Worm (Caenorhabditis elegans): Measurements from ENCODE around the gene T16G1.6.

Gene T16G1.6

DNA sequence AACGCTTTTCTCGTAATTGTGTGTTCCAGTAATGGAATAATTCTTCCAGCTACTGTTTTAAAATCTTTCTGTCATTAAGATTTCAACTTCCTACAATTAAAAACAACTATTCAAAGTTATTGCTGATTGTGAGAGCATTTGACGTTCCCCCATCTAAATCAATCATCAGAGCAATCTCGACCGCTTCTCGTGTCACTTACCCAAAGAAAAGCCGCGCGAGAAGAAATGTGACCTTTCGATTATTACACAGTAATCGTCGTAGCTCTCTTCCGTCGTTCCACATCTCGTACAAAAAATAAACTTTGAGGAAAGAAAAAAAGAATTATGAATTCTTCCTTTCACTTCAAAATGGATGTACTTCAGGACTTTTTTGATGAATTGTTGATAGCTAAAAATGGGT, 29.5 kb downstream of the T16G1.6 start:
- no peak for TF ChIP-seq klf-2 (GFP tag; conservative IDR thresholded peaks at IDR 0.05)
- TF ChIP-seq med-1 (GFP tag; optimal IDR thresholded peaks at IDR 0.05; ENCODE audit: insufficient read depth): no peak
- no peak for TF ChIP-seq ztf-23 (GFP tag; IDR thresholded peaks at IDR 0.05)
- no peak for TF ChIP-seq ztf-29 (GFP tag; IDR thresholded peaks at IDR 0.05)
- TF ChIP-seq tab-1 (GFP tag; IDR thresholded peaks at IDR 0.05): no peak
- no peak for TF ChIP-seq T22C8.4 (GFP tag; IDR thresholded peaks at IDR 0.05)
- TF ChIP-seq ref-1 (GFP tag; conservative IDR thresholded peaks at IDR 0.05): no peak
- TF ChIP-seq cog-1 (tag; optimal IDR thresholded peaks at IDR 0.05): no peak
- no peak for TF ChIP-seq flt-1 (GFP tag; IDR thresholded peaks at IDR 0.05)

DNA sequence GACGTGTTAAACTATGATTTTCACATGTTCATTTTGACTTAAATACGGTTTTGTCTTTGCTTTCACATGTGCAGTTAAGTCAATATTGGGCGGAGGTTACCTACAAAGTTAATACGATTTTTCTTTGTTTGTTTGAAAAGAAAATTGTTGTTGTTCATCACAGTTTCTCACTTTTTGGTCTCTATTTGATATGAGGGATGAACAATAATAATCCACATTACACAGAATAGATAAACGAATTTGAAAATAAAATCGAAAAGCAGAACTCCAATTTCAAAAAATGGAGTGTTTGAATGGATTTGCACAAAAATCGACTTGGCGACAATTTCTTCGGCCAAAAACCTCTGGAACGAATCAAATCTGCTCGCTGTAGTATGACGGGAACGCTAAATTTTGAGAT, 30.2 kb downstream of the T16G1.6 start, which contains the start of gene ttr-29:
Gene ttr-29 (minus strand): TSS at position 101 of the 400 bp plus-strand sequence.
- TF ChIP-seq cog-1 (tag; optimal IDR thresholded peaks at IDR 0.05) (no peak), med-1 (GFP tag; optimal IDR thresholded peaks at IDR 0.05; ENCODE audit: insufficient read depth) (no peak)

ce11 chrV:12905074-12905473, 31.9 kb downstream of the T16G1.6 start, which contains the start of gene ttr-28:
Gene ttr-28, minus strand, starts transcription at chrV:12905174.
- TF ChIP-seq ztf-29 (GFP tag; IDR thresholded peaks at IDR 0.05) (no peak), cog-1 (tag; optimal IDR thresholded peaks at IDR 0.05) (no peak), tab-1 (GFP tag; IDR thresholded peaks at IDR 0.05) (no peak), med-1 (GFP tag; optimal IDR thresholded peaks at IDR 0.05; ENCODE audit: insufficient read depth) (no peak), klf-2 (GFP tag; conservative IDR thresholded peaks at IDR 0.05) (no peak), T22C8.4 (GFP tag; IDR thresholded peaks at IDR 0.05) (no peak), flt-1 (GFP tag; IDR thresholded peaks at IDR 0.05) (no peak), ref-1 (GFP tag; conservative IDR thresholded peaks at IDR 0.05) (no peak), ztf-23 (GFP tag; IDR thresholded peaks at IDR 0.05) (no peak)

DNA sequence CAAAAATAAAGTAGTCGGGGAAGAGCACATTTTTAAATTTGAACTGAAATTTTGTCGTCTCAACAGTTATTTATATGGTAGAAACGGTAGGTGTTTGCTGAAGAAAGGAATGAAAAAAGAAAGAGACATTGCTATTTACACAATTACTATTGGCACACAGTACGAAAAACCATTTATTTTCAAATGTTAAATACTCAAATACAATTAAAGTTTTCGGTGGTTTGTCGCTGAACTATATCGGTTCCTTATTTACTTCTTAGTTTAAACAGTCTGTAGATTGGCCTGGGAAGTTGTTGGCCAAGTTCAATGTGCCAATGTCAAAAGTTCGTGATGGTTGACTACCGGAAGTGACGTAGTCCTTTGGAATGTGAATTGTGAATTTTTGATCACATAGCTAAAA, 32.9 kb downstream of the T16G1.6 start, which contains the start of gene ttr-27:
Gene ttr-27 (minus strand): TSS at position 45 of the 400 bp plus-strand sequence.
- TF ChIP-seq cog-1 (tag; optimal IDR thresholded peaks at IDR 0.05): no peak
- TF ChIP-seq flt-1 (GFP tag; IDR thresholded peaks at IDR 0.05): no peak

DNA sequence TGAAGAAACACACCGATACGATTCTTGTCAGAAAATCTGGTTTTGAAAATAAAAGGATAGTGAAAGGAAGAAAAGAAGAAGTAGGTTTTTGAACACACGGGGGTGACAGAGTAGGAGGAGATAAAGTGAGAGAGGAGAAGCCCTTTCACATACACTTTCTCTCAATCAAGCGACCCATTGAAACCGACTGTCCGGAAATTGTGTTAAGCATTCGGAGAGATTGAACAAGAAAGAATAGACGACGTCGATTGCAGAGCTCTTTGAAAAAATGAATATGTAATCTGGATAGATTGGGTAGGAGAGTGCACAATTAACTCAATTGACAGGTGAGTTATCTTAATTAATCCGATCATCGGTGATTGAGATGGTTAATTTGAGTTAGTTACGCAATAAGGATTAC, 35.7 kb downstream of the T16G1.6 start:
- TF ChIP-seq ztf-29 (GFP tag; IDR thresholded peaks at IDR 0.05) (no peak), cog-1 (tag; optimal IDR thresholded peaks at IDR 0.05) (no peak), ztf-23 (GFP tag; IDR thresholded peaks at IDR 0.05) (no peak), flt-1 (GFP tag; IDR thresholded peaks at IDR 0.05) (no peak), klf-2 (GFP tag; conservative IDR thresholded peaks at IDR 0.05) (no peak), T22C8.4 (GFP tag; IDR thresholded peaks at IDR 0.05) (no peak), tab-1 (GFP tag; IDR thresholded peaks at IDR 0.05) (no peak), ref-1 (GFP tag; conservative IDR thresholded peaks at IDR 0.05) (no peak), med-1 (GFP tag; optimal IDR thresholded peaks at IDR 0.05; ENCODE audit: insufficient read depth) (no peak)

ce11 chrV:12898583-12899232, 38.3 kb downstream of the T16G1.6 start:
- TF ChIP-seq ztf-23 (GFP tag; IDR thresholded peaks at IDR 0.05) (no peak), ztf-29 (GFP tag; IDR thresholded peaks at IDR 0.05) (no peak), tab-1 (GFP tag; IDR thresholded peaks at IDR 0.05) (no peak), klf-2 (GFP tag; conservative IDR thresholded peaks at IDR 0.05) (no peak), med-1 (GFP tag; optimal IDR thresholded peaks at IDR 0.05; ENCODE audit: insufficient read depth) (no peak), T22C8.4 (GFP tag; IDR thresholded peaks at IDR 0.05) (no peak), flt-1 (GFP tag; IDR thresholded peaks at IDR 0.05) (no peak), ref-1 (GFP tag; conservative IDR thresholded peaks at IDR 0.05) (no peak), cog-1 (tag; optimal IDR thresholded peaks at IDR 0.05) (no peak)

DNA sequence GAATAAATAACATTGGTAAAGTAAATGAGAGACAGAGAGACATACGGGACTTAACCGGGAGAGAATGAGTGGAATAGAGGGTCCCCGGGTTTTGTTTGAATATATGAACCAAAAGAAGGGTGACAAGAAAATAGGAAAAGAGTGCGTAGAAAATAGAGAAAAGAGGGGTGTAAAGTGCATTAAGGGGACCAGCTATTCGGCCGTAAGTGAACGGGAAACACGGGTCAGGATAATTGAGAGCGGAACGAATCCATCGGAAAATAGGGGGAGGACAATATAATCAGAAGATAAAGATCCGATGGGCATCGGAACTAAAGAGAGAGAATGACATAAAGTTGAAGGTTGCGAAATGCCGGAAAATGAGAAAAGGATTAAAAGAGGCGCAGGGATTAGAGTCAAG, 39.6 kb downstream of the T16G1.6 start:
- no peak for TF ChIP-seq T22C8.4 (GFP tag; IDR thresholded peaks at IDR 0.05)
- no peak for TF ChIP-seq med-1 (GFP tag; optimal IDR thresholded peaks at IDR 0.05; ENCODE audit: insufficient read depth)
- TF ChIP-seq ref-1 (GFP tag; conservative IDR thresholded peaks at IDR 0.05): no peak
- no peak for TF ChIP-seq tab-1 (GFP tag; IDR thresholded peaks at IDR 0.05)
- TF ChIP-seq cog-1 (tag; optimal IDR thresholded peaks at IDR 0.05): no peak
- no peak for TF ChIP-seq ztf-23 (GFP tag; IDR thresholded peaks at IDR 0.05)
- TF ChIP-seq ztf-29 (GFP tag; IDR thresholded peaks at IDR 0.05): no peak
- no peak for TF ChIP-seq klf-2 (GFP tag; conservative IDR thresholded peaks at IDR 0.05)
- no peak for TF ChIP-seq flt-1 (GFP tag; IDR thresholded peaks at IDR 0.05)

DNA sequence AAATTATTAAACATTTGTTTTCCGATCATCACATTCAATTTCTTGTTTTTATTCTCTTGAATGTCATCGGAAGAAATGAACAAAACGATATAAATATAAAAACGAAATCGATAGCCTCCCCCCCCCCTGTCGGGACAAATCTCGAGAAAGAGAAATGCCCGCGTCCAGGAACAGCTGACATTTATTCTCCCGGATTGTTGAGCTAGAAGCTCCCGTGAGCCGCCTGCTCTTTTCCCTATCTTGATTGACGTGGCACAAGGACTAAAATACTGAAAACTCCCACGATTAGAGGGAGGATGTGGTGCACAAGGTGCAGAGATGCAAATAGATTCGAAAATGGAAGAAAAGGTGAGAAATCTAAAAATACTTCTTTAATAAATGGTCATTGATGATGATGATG, 40.1 kb downstream of the T16G1.6 start:
- no peak for TF ChIP-seq T22C8.4 (GFP tag; IDR thresholded peaks at IDR 0.05)
- no peak for TF ChIP-seq ztf-29 (GFP tag; IDR thresholded peaks at IDR 0.05)
- no peak for TF ChIP-seq med-1 (GFP tag; optimal IDR thresholded peaks at IDR 0.05; ENCODE audit: insufficient read depth)
- no peak for TF ChIP-seq ztf-23 (GFP tag; IDR thresholded peaks at IDR 0.05)
- TF ChIP-seq klf-2 (GFP tag; conservative IDR thresholded peaks at IDR 0.05): no peak
- no peak for TF ChIP-seq flt-1 (GFP tag; IDR thresholded peaks at IDR 0.05)
- no peak for TF ChIP-seq cog-1 (tag; optimal IDR thresholded peaks at IDR 0.05)
- TF ChIP-seq ref-1 (GFP tag; conservative IDR thresholded peaks at IDR 0.05): no peak
- no peak for TF ChIP-seq tab-1 (GFP tag; IDR thresholded peaks at IDR 0.05)

- TF ChIP-seq ztf-29 (GFP tag; IDR thresholded peaks at IDR 0.05) (no peak), klf-2 (GFP tag; conservative IDR thresholded peaks at IDR 0.05) (no peak), ref-1 (GFP tag; conservative IDR thresholded peaks at IDR 0.05) (no peak), med-1 (GFP tag; optimal IDR thresholded peaks at IDR 0.05; ENCODE audit: insufficient read depth) (no peak), cog-1 (tag; optimal IDR thresholded peaks at IDR 0.05) (no peak), tab-1 (GFP tag; IDR thresholded peaks at IDR 0.05) (no peak), ztf-23 (GFP tag; IDR thresholded peaks at IDR 0.05) (no peak), flt-1 (GFP tag; IDR thresholded peaks at IDR 0.05) (no peak), T22C8.4 (GFP tag; IDR thresholded peaks at IDR 0.05) (no peak)
These were observed 41.2 kb downstream of the T16G1.6 start, which contains the start of gene ttbk-7 for ce11 chrV:12895772-12896171. Gene ttbk-7, minus strand, starts transcription at chrV:12895872.

ce11 chrV:12885860-12886259, 51.1 kb downstream of the T16G1.6 start, which contains the start of gene glb-24:
Gene glb-24, minus strand, starts transcription at chrV:12885960.
- TF ChIP-seq flt-1 (GFP tag; IDR thresholded peaks at IDR 0.05) (no peak), ztf-23 (GFP tag; IDR thresholded peaks at IDR 0.05) (no peak), ztf-29 (GFP tag; IDR thresholded peaks at IDR 0.05) (no peak), ref-1 (GFP tag; conservative IDR thresholded peaks at IDR 0.05) (no peak), T22C8.4 (GFP tag; IDR thresholded peaks at IDR 0.05) (no peak), tab-1 (GFP tag; IDR thresholded peaks at IDR 0.05) (no peak)

Measured in whole organism, midembryonic.